Worm (Caenorhabditis elegans) whole organism, late embryonic: Measurements from ENCODE around the gene F35A5.2.

Experiments
- gmeb-2 ChIP-seq: sonication (generic microtip); optimal IDR thresholded peaks from 2 replicates; lab custom pipeline; 2016; ENCODE audit warnings: missing genetic modification characterization, inconsistent platforms, missing compliant biosample characterization
- nfya-1 ChIP-seq: sonication (generic microtip); optimal IDR thresholded peaks from 2 replicates; lab custom pipeline; 2017; ENCODE audit warnings: missing genetic modification characterization, mild to moderate bottlenecking, missing compliant biosample characterization, antibody characterized with exemption, moderate library complexity

ce11 chrX:3781040-3781439, 23.9 kb upstream of the F35A5.2 start, which contains the start of gene marg-1:
- TF ChIP-seq nfya-1 (tag; lab: Kevin White, UChicago) (no peak), gmeb-2 (tag; lab: Kevin White, UChicago) (no peak)
